Worm (Caenorhabditis elegans) whole organism, young adult: Measurements from ENCODE around the gene sulp-8.

Source experiments
- B0019.2 ChIP-seq: fragments of 200-800 bp; sonication (Bioruptor generic); conservative IDR thresholded peaks from 2 replicates; pipeline ENCODE4 v1.3.6; 2022; ENCODE audit warnings: missing genetic modification reagents, missing genetic modification characterization, missing compliant biosample characterization
- C17E4.6 ChIP-seq: fragments of 200-800 bp; sonication (Bioruptor generic); IDR thresholded peaks from 2 replicates; pipeline ENCODE4 v1.3.6; 2022; ENCODE audit warnings: missing genetic modification reagents, missing genetic modification characterization, missing compliant biosample characterization
- D2030.7 ChIP-seq: fragments of 200-800 bp; sonication (Bioruptor generic); IDR thresholded peaks from 2 replicates; pipeline ENCODE4 v1.3.6; 2022; ENCODE audit warnings: missing genetic modification reagents, missing genetic modification characterization, missing compliant biosample characterization
- F10E7.11 ChIP-seq: sonication (generic microtip); optimal IDR thresholded peaks from 2 replicates; lab custom pipeline; 2017; ENCODE audit warnings: mild to moderate bottlenecking, missing genetic modification characterization, moderate library complexity, missing compliant biosample characterization
- F33H1.4 ChIP-seq: fragments of 200-800 bp; sonication (Bioruptor generic); IDR thresholded peaks from 2 replicates; pipeline ENCODE4 v1.3.6; 2022; ENCODE audit warnings: missing genetic modification reagents, missing genetic modification characterization, missing compliant biosample characterization
- F37B4.10 ChIP-seq: fragments of 200-800 bp; sonication (Bioruptor generic); IDR thresholded peaks from 2 replicates; pipeline ENCODE4 v1.3.6; 2022; ENCODE audit warnings: missing genetic modification characterization, missing compliant biosample characterization
- F49E8.2 ChIP-seq: sonication (generic microtip); optimal IDR thresholded peaks from 3 replicates; lab custom pipeline; 2017; ENCODE audit warnings: missing genetic modification characterization, mild to moderate bottlenecking, missing compliant biosample characterization, antibody characterized with exemption, moderate library complexity; ENCODE audit not compliant: insufficient read depth
- K12H6.12 ChIP-seq: fragments of 200-800 bp; sonication (Bioruptor generic); optimal IDR thresholded peaks from 2 replicates; lab custom pipeline; 2018; ENCODE audit warnings: mild to moderate bottlenecking, missing genetic modification characterization, missing compliant biosample characterization
- Y53F4B.3 ChIP-seq: fragments of 200-800 bp; sonication (Bioruptor generic); IDR thresholded peaks from 2 replicates; pipeline ENCODE4 v1.3.6; 2022; ENCODE audit warnings: missing genetic modification reagents, missing genetic modification characterization, missing compliant biosample characterization
- Y53G8AR.9 ChIP-seq: fragments of 200-800 bp; sonication (Bioruptor generic); conservative IDR thresholded peaks from 2 replicates; pipeline ENCODE4 v1.3.6; 2022; ENCODE audit warnings: missing genetic modification reagents, missing genetic modification characterization, missing compliant biosample characterization
- Y56A3A.18 ChIP-seq: fragments of 200-800 bp; sonication (Bioruptor generic); IDR thresholded peaks from 2 replicates; pipeline ENCODE4 v1.3.6; 2022; ENCODE audit warnings: missing genetic modification reagents, missing genetic modification characterization, missing compliant biosample characterization
- Y67H2A.10 ChIP-seq: fragments of 200-800 bp; sonication (Bioruptor generic); conservative IDR thresholded peaks from 2 replicates; pipeline ENCODE4 v1.3.6; 2022; ENCODE audit warnings: missing genetic modification reagents, missing genetic modification characterization, missing compliant biosample characterization
- Y79H2A.3 ChIP-seq: fragments of 200-800 bp; sonication (Bioruptor generic); conservative IDR thresholded peaks from 2 replicates; pipeline ENCODE4 v1.3.6; 2022; ENCODE audit warnings: missing genetic modification reagents, missing genetic modification characterization, missing compliant biosample characterization
- Y95B8A.8 ChIP-seq: fragments of 200-800 bp; sonication (Bioruptor generic); IDR thresholded peaks from 2 replicates; pipeline ENCODE4 v1.3.6; 2022; ENCODE audit warnings: missing genetic modification reagents, missing genetic modification characterization, missing compliant biosample characterization
- aptf-2 ChIP-seq: fragments of 200-800 bp; sonication (Bioruptor generic); conservative IDR thresholded peaks from 2 replicates; pipeline ENCODE4 v1.3.6; 2022; ENCODE audit warnings: missing genetic modification reagents, missing genetic modification characterization, missing compliant biosample characterization
- atf-7 ChIP-seq: sonication (generic microtip); optimal IDR thresholded peaks from 2 replicates; lab custom pipeline; 2017; ENCODE audit warnings: mild to moderate bottlenecking, missing genetic modification characterization, missing compliant biosample characterization
- bed-2 ChIP-seq: fragments of 200-800 bp; sonication (Bioruptor generic); IDR thresholded peaks from 2 replicates; pipeline ENCODE4 v1.3.6; 2022; ENCODE audit warnings: missing genetic modification reagents, missing genetic modification characterization, missing compliant biosample characterization
- ccch-3 ChIP-seq: fragments of 200-800 bp; sonication (Bioruptor generic); optimal IDR thresholded peaks from 2 replicates; lab custom pipeline; 2018; ENCODE audit warnings: mild to moderate bottlenecking, missing genetic modification characterization, missing compliant biosample characterization
- cebp-1 ChIP-seq, 2 experiments: fragments of 200-800 bp in 1 of 2; sonication (Bioruptor generic) in 1 of 2; sonication (generic microtip) in 1 of 2; IDR thresholded peaks in 1 of 2; optimal IDR thresholded peaks in 1 of 2; 2 replicates each; pipeline versions ENCODE4 v1.3.6 to Lab custom; 2017 to 2022; ENCODE audit warnings: missing compliant biosample characterization in 2 of 2, missing genetic modification characterization in 2 of 2, mild to moderate bottlenecking in 1 of 2, missing genetic modification reagents in 1 of 2, moderate library complexity in 1 of 2
- ceh-27 ChIP-seq: fragments of 200-800 bp; sonication (Bioruptor generic); optimal IDR thresholded peaks from 2 replicates; lab custom pipeline; 2018; ENCODE audit warnings: mild to moderate bottlenecking, missing genetic modification characterization, moderate library complexity, missing compliant biosample characterization
- ceh-91 ChIP-seq: fragments of 200-800 bp; sonication (Bioruptor generic); IDR thresholded peaks from 2 replicates; pipeline ENCODE4 v1.3.6; 2022; ENCODE audit warnings: missing genetic modification reagents, missing genetic modification characterization, missing compliant biosample characterization
- dox-1 ChIP-seq: fragments of 200-800 bp; sonication (Bioruptor generic); IDR thresholded peaks from 2 replicates; pipeline ENCODE4 v1.3.6; 2022; ENCODE audit warnings: missing genetic modification reagents, missing genetic modification characterization, missing compliant biosample characterization
- dpl-1 ChIP-seq: fragments of 150-350 bp; optimal IDR thresholded peaks from 2 replicates; lab custom pipeline; 2014; ENCODE audit warnings: missing biosample characterization, missing genetic modification reagents, missing genetic modification characterization
- efl-1 ChIP-seq: fragments of 150-350 bp; optimal IDR thresholded peaks from 2 replicates; lab custom pipeline; 2014; ENCODE audit warnings: missing biosample characterization, missing genetic modification reagents, missing genetic modification characterization
- egl-18 ChIP-seq: fragments of 200-800 bp; sonication (Bioruptor generic); IDR thresholded peaks from 2 replicates; pipeline ENCODE4 v1.3.6; 2022; ENCODE audit warnings: missing genetic modification reagents, missing genetic modification characterization, missing compliant biosample characterization
- gei-17 ChIP-seq: fragments of 200-800 bp; sonication (Bioruptor generic); optimal IDR thresholded peaks from 2 replicates; lab custom pipeline; 2018; ENCODE audit warnings: mild to moderate bottlenecking, missing genetic modification characterization, missing compliant biosample characterization
- him-1 ChIP-seq: sonication (generic microtip); optimal IDR thresholded peaks from 2 replicates; lab custom pipeline; 2016; ENCODE audit warnings: missing genotype, missing genetic modification reagents, missing genetic modification characterization, missing compliant biosample characterization
- hlh-26 ChIP-seq: fragments of 200-800 bp; sonication (Bioruptor generic); conservative IDR thresholded peaks from 2 replicates; pipeline ENCODE4 v1.3.6; 2022; ENCODE audit warnings: missing genetic modification reagents, missing genetic modification characterization, missing compliant biosample characterization
- hmg-1.2 ChIP-seq: fragments of 200-800 bp; sonication (Bioruptor generic); IDR thresholded peaks from 2 replicates; pipeline ENCODE4 v1.3.6; 2022; ENCODE audit warnings: missing genetic modification reagents, missing genetic modification characterization, missing compliant biosample characterization
- hrde-1 ChIP-seq: sonication (generic microtip); optimal IDR thresholded peaks from 2 replicates; lab custom pipeline; 2016; ENCODE audit warnings: missing genetic modification characterization, mild to moderate bottlenecking, missing compliant biosample characterization, moderate library complexity, missing genotype, missing genetic modification reagents, borderline replicate concordance
- let-526 ChIP-seq: fragments of 200-800 bp; sonication (Bioruptor generic); IDR thresholded peaks from 2 replicates; pipeline ENCODE4 v1.3.6; 2022; ENCODE audit warnings: missing genetic modification reagents, missing genetic modification characterization, missing compliant biosample characterization
- let-607 ChIP-seq, 2 experiments: fragments of 200-800 bp in 1 of 2; sonication (Bioruptor generic) in 1 of 2; sonication (generic microtip) in 1 of 2; optimal IDR thresholded peaks; 2 replicates each; lab custom pipeline; 2016 to 2018; ENCODE audit warnings: mild to moderate bottlenecking in 2 of 2, missing compliant biosample characterization in 2 of 2, missing genetic modification characterization in 2 of 2, moderate library complexity in 2 of 2, missing genotype in 1 of 2
- lsl-1 ChIP-seq: fragments of 200-800 bp; sonication (Bioruptor generic); optimal IDR thresholded peaks from 2 replicates; lab custom pipeline; 2018; ENCODE audit warnings: mild to moderate bottlenecking, missing genetic modification characterization, moderate library complexity, missing compliant biosample characterization
- madf-6 ChIP-seq: fragments of 200-800 bp; sonication (Bioruptor generic); IDR thresholded peaks from 2 replicates; pipeline ENCODE4 v1.3.6; 2022; ENCODE audit warnings: missing genetic modification reagents, missing genetic modification characterization, missing compliant biosample characterization
- madf-8 ChIP-seq: fragments of 200-800 bp; sonication (Bioruptor generic); conservative IDR thresholded peaks from 2 replicates; pipeline ENCODE4 v1.3.6; 2022; ENCODE audit warnings: missing genetic modification reagents, missing genetic modification characterization, missing compliant biosample characterization
- nhr-120 ChIP-seq: fragments of 200-800 bp; sonication (Bioruptor generic); IDR thresholded peaks from 2 replicates; pipeline ENCODE4 v1.3.6; 2022; ENCODE audit warnings: missing genetic modification characterization, missing compliant biosample characterization
- nhr-179 ChIP-seq: sonication (generic microtip); optimal IDR thresholded peaks from 2 replicates; lab custom pipeline; 2016; ENCODE audit warnings: mild to moderate bottlenecking, missing genetic modification characterization, missing compliant biosample characterization
- nhr-80 ChIP-seq: sonication (generic microtip); optimal IDR thresholded peaks from 2 replicates; lab custom pipeline; 2016; ENCODE audit warnings: missing genetic modification characterization, missing compliant biosample characterization
- pha-4 ChIP-seq: fragments of 150-350 bp; sonication (generic microtip); optimal IDR thresholded peaks from 2 replicates; lab custom pipeline; 2014; ENCODE audit warnings: missing biosample characterization, missing genetic modification reagents, missing genetic modification characterization
- rcor-1 ChIP-seq: fragments of 200-800 bp; sonication (Bioruptor generic); IDR thresholded peaks from 2 replicates; pipeline ENCODE4 v1.3.6; 2022; ENCODE audit warnings: missing genetic modification reagents, missing genetic modification characterization, missing compliant biosample characterization
- unc-130 ChIP-seq: sonication (generic microtip); optimal IDR thresholded peaks from 2 replicates; lab custom pipeline; 2016; ENCODE audit warnings: missing genetic modification reagents, missing genetic modification characterization, missing compliant biosample characterization
- xnd-1 ChIP-seq: sonication (generic microtip); optimal IDR thresholded peaks from 2 replicates; lab custom pipeline; 2016; ENCODE audit warnings: missing genotype, missing genetic modification reagents, missing genetic modification characterization, missing compliant biosample characterization
- ztf-22 ChIP-seq: fragments of 200-800 bp; sonication (Bioruptor generic); optimal IDR thresholded peaks from 2 replicates; lab custom pipeline; 2018; ENCODE audit warnings: mild to moderate bottlenecking, missing genetic modification characterization, moderate library complexity, missing compliant biosample characterization

The sulp-8 gene

ce11 chrV:9706592-9706991 lies 33.1 kb upstream of the sulp-8 start:
- TF ChIP-seq lsl-1 (GFP tag; lab: Kevin White, UChicago) = no peak
- no peak for TF ChIP-seq pha-4 (tag; lab: Kevin White, UChicago)
- TF ChIP-seq F37B4.10 (GFP tag; lab: Robert Waterston, UW) = no peak
- TF ChIP-seq B0019.2 (GFP tag; lab: Robert Waterston, UW) = no peak
- TF ChIP-seq rcor-1 (GFP tag; lab: Robert Waterston, UW) = no peak
- no peak for TF ChIP-seq nhr-120 (GFP tag; lab: Robert Waterston, UW)
- no peak for TF ChIP-seq hrde-1
- TF ChIP-seq dox-1 = no peak
- TF ChIP-seq, all 124 proteins: peak for 0

- no peak for TF ChIP-seq efl-1 (GFP tag; lab: Kevin White, UChicago)
- TF ChIP-seq Y53G8AR.9 = no peak
- no peak for TF ChIP-seq D2030.7 (GFP tag; lab: Robert Waterston, UW)
- no peak for TF ChIP-seq aptf-2 (GFP tag; lab: Robert Waterston, UW)
- TF ChIP-seq hlh-26 = no peak
- TF ChIP-seq ceh-27 (GFP tag; lab: Kevin White, UChicago) = peak; percentile 74
- peak; percentile 47 for TF ChIP-seq K12H6.12
- TF ChIP-seq let-526 (GFP tag; lab: Robert Waterston, UW) = no peak
- no peak for TF ChIP-seq ztf-22 (GFP tag; lab: Kevin White, UChicago)
- TF ChIP-seq hmg-1.2 (GFP tag; lab: Robert Waterston, UW) = peak; percentile 63; the same call in 1 of the 2 replicates
- peak; percentile 78; the same call in 1 of the 2 replicates for TF ChIP-seq cebp-1 (GFP tag; IDR thresholded peaks at IDR 0.05; lab: Robert Waterston, UW)
- TF ChIP-seq cebp-1 (tag; optimal IDR thresholded peaks at IDR 0.05; lab: Kevin White, UChicago) = peak; percentile 96
- TF ChIP-seq gei-17 (GFP tag; lab: Kevin White, UChicago) = no peak
- no peak for TF ChIP-seq Y56A3A.18 (GFP tag; lab: Robert Waterston, UW)
- TF ChIP-seq, all 124 proteins: peak for 4
These were observed 30.9 kb upstream of the sulp-8 start for ce11 chrV:9704399-9704798.

ce11 chrV:9703549-9703948 lies 30.1 kb upstream of the sulp-8 start:
- TF ChIP-seq unc-130 (GFP tag; lab: Kevin White, UChicago) = no peak
- TF ChIP-seq ccch-3 (GFP tag; lab: Kevin White, UChicago) = no peak
- no peak for TF ChIP-seq K12H6.12
- TF ChIP-seq Y79H2A.3 (GFP tag; lab: Robert Waterston, UW) = no peak
- peak; percentile 64 for TF ChIP-seq F33H1.4 (GFP tag; lab: Robert Waterston, UW)
- peak; percentile 86 for TF ChIP-seq lsl-1 (GFP tag; lab: Kevin White, UChicago)
- peak; percentile 44 for TF ChIP-seq madf-8 (GFP tag; lab: Robert Waterston, UW)
- TF ChIP-seq madf-6 = peak; percentile 83
- peak; percentile 85 for TF ChIP-seq efl-1 (GFP tag; lab: Kevin White, UChicago)
- TF ChIP-seq ceh-91 (GFP tag; lab: Robert Waterston, UW) = peak; percentile 63
- no peak for TF ChIP-seq F10E7.11
- TF ChIP-seq dpl-1 = peak; percentile 43
- TF ChIP-seq xnd-1 (tag; lab: Kevin White, UChicago) = peak; percentile 42
- TF ChIP-seq, all 124 proteins: peak for 8

- no peak for TF ChIP-seq B0019.2 (GFP tag; lab: Robert Waterston, UW)
- TF ChIP-seq atf-7 (tag; lab: Kevin White, UChicago) = no peak
- no peak for TF ChIP-seq him-1
- TF ChIP-seq nhr-80 (tag; lab: Kevin White, UChicago) = no peak
- no peak for TF ChIP-seq cebp-1 (GFP tag; IDR thresholded peaks at IDR 0.05; lab: Robert Waterston, UW)
- no peak for TF ChIP-seq cebp-1 (tag; optimal IDR thresholded peaks at IDR 0.05; lab: Kevin White, UChicago)
- TF ChIP-seq nhr-179 = no peak
- no peak for TF ChIP-seq F49E8.2 (tag; lab: Kevin White, UChicago)
- no peak for TF ChIP-seq nhr-120 (GFP tag; lab: Robert Waterston, UW)
- TF ChIP-seq Y67H2A.10 (GFP tag; lab: Robert Waterston, UW) = no peak
- TF ChIP-seq egl-18 (GFP tag; lab: Robert Waterston, UW) = no peak
- TF ChIP-seq Y95B8A.8 (GFP tag; lab: Robert Waterston, UW) = no peak
- no peak for TF ChIP-seq let-607 (tag; optimal IDR thresholded peaks at IDR 0.05; lab: Kevin White, UChicago)
- no peak for TF ChIP-seq C17E4.6 (GFP tag; lab: Robert Waterston, UW)
- TF ChIP-seq Y53F4B.3 (GFP tag; lab: Robert Waterston, UW) = no peak
- no peak for TF ChIP-seq bed-2 (GFP tag; lab: Robert Waterston, UW)
These were observed 29.3 kb upstream of the sulp-8 start, which contains the start of gene xbx-6 for ce11 chrV:9702755-9703154. xbx-6 (plus strand) TSS chrV:9703055.
